Worm (Caenorhabditis elegans) whole organism, early embryonic: ENCODE results near the gene fmo-4.

ENCODE experiments used
- B0310.2 ChIP-seq: sonication (generic microtip); optimal IDR thresholded peaks from 2 replicates; lab custom pipeline; 2016; ENCODE audit warnings: mild to moderate bottlenecking, missing genetic modification characterization, missing compliant biosample characterization
- ama-1 ChIP-seq: fragments of 150-350 bp; optimal IDR thresholded peaks from 2 replicates; lab custom pipeline; 2014
- ceh-13 ChIP-seq: fragments of 200-800 bp; sonication (Bioruptor generic); optimal IDR thresholded peaks from 2 replicates; lab custom pipeline; 2018; ENCODE audit warnings: mild to moderate bottlenecking, missing genetic modification characterization, missing compliant biosample characterization
- ceh-36 ChIP-seq: sonication (generic microtip); optimal IDR thresholded peaks from 2 replicates; lab custom pipeline; 2016; ENCODE audit warnings: missing genetic modification characterization, inconsistent platforms, missing compliant biosample characterization
- flt-1 ChIP-seq: fragments of 200-800 bp; sonication (Bioruptor generic); IDR thresholded peaks from 2 replicates; pipeline ENCODE4 v1.3.6; 2022; ENCODE audit warnings: missing genetic modification characterization, missing compliant biosample characterization
- pes-1 ChIP-seq: fragments of 200-800 bp; sonication (Bioruptor generic); IDR thresholded peaks from 2 replicates; pipeline ENCODE4 v1.3.6; 2022; ENCODE audit warnings: missing genetic modification reagents, missing genetic modification characterization, missing compliant biosample characterization
- scrt-1 ChIP-seq: fragments of 200-800 bp; sonication (Bioruptor generic); IDR thresholded peaks from 2 replicates; pipeline ENCODE4 v1.3.6; 2022; ENCODE audit warnings: missing genetic modification characterization, missing compliant biosample characterization

DNA sequence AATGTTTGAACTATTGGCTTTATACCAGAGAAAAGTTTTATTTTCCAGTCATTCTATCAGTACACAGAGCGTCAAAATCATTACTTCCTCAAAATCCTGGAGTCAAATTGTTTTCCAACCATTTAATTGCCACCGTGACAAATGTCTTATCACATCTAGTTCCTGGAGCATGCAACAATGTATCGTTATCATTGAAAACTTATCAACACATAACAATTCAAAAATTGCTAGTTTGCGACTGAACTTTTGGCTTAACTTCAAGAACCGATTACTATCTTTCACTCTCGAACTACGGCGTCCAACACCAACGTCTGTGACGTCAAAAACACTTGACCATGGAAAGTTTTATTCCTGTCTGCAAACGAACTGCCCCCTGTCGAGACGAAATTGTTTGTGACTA, 31.5 kb upstream of the fmo-4 start:
- TF ChIP-seq ceh-13 (GFP tag; lab: Kevin White, UChicago), result no peak
- no peak for TF ChIP-seq ceh-36
- no peak for TF ChIP-seq ama-1 (lab: Kevin White, UChicago)
- TF ChIP-seq flt-1 (GFP tag; lab: Robert Waterston, UW), result no peak
- no peak for TF ChIP-seq B0310.2
- no peak for TF ChIP-seq pes-1 (GFP tag; lab: Robert Waterston, UW)
- TF ChIP-seq scrt-1, result no peak
